Fruit fly (Drosophila melanogaster): ENCODE measurements around the gene para.

para gene

DNA sequence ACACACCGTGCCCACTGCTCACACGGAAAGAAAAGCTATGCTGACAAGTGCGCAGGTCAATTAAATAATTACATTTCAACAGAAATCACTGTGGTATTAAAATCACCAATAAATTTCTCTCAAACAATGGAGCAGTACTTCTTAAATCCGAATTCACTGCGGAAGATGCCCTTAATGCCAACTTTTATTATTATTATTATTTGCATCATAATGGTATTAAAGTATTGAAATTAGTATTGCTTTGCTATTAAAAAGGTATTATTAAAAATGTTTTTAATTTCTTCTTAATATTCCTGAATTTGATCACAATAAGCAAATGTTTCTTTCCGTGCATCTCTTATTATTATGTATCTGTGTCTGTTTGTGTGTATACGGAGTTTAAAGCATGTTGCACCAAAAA, 47.1 kb upstream of the para start (continued):
- no peak for TF ChIP-seq eyg (GFP tag; optimal IDR thresholded peaks at IDR 0.05)
- TF ChIP-seq zfh2 (GFP tag; optimal IDR thresholded peaks at IDR 0.05): no peak
- TF ChIP-seq dpn (GFP tag; optimal IDR thresholded peaks at IDR 0.05): peak in 1 of 2 experiments; percentile 11
- no peak for TF ChIP-seq Sin3A (optimal IDR thresholded peaks at IDR 0.05)
- TF ChIP-seq CG31388 (GFP tag; optimal IDR thresholded peaks at IDR 0.05): no peak
- no peak for TF ChIP-seq CG9876 (GFP tag; optimal IDR thresholded peaks at IDR 0.05)
- no peak for TF ChIP-seq Taf1 (GFP tag; IDR thresholded peaks at IDR 0.05)
- no peak for TF ChIP-seq CG18764 (GFP tag; optimal IDR thresholded peaks at IDR 0.05)
- no peak for TF ChIP-seq CG8359 (GFP tag; optimal IDR thresholded peaks at IDR 0.05; ENCODE audit: borderline replicate concordance)
- TF ChIP-seq Hand (GFP tag; optimal IDR thresholded peaks at IDR 0.05): peak; percentile 66
- no peak for TF ChIP-seq ap (GFP tag; IDR thresholded peaks at IDR 0.05)
- no peak for TF ChIP-seq HLH3B (GFP tag; IDR thresholded peaks at IDR 0.05)
- no peak for TF ChIP-seq MBD-R2 (GFP tag; IDR thresholded peaks at IDR 0.05)
- no peak for TF ChIP-seq CG31365 (tag; optimal IDR thresholded peaks at IDR 0.05)
- TF ChIP-seq sens-2 (GFP tag; IDR thresholded peaks at IDR 0.05): no peak
- TF ChIP-seq stc (GFP tag; IDR thresholded peaks at IDR 0.05): no peak
- no peak for TF ChIP-seq CG13894 (tag; optimal IDR thresholded peaks at IDR 0.05)
- TF ChIP-seq CG10267 (tag; optimal IDR thresholded peaks at IDR 0.05): peak; percentile 31
- no peak for TF ChIP-seq B-H2 (GFP tag; optimal IDR thresholded peaks at IDR 0.05)
- no peak for TF ChIP-seq Opbp (GFP tag; IDR thresholded peaks at IDR 0.05; ENCODE audit: partially characterized antibody)
- no peak for TF ChIP-seq vnd (GFP tag; IDR thresholded peaks at IDR 0.05; ENCODE audit: partially characterized antibody)
- TF ChIP-seq pros (GFP tag; optimal IDR thresholded peaks at IDR 0.05): no peak
- peak; percentile 76 for TF ChIP-seq CG2678 (tag; optimal IDR thresholded peaks at IDR 0.05)
- TF ChIP-seq lbe (GFP tag; optimal IDR thresholded peaks at IDR 0.05): no peak
- TF ChIP-seq Ada2b (GFP tag; IDR thresholded peaks at IDR 0.05): no peak
- TF ChIP-seq chif (GFP tag; optimal IDR thresholded peaks at IDR 0.05): no peak
- TF ChIP-seq Bteb2 (GFP tag; optimal IDR thresholded peaks at IDR 0.05): no peak
- no peak for TF ChIP-seq CG1603 (tag; optimal IDR thresholded peaks at IDR 0.05)
- TF ChIP-seq CG9932 (GFP tag; IDR thresholded peaks at IDR 0.05): no peak
- peak; percentile 34; the same call in 2 of the 3 replicates for TF ChIP-seq dysf (GFP tag; IDR thresholded peaks at IDR 0.05)
- no peak for TF ChIP-seq al (GFP tag; IDR thresholded peaks at IDR 0.05)
- peak; percentile 52 for TF ChIP-seq caup (GFP tag; optimal IDR thresholded peaks at IDR 0.05; ENCODE audit: severe bottlenecking)
- TF ChIP-seq CG17385 (GFP tag; optimal IDR thresholded peaks at IDR 0.05): peak; percentile 40
- no peak for TF ChIP-seq br (optimal IDR thresholded peaks at IDR 0.05)
- TF ChIP-seq grau (tag; optimal IDR thresholded peaks at IDR 0.05): peak; percentile 61
- TF ChIP-seq CG7839 (tag; optimal IDR thresholded peaks at IDR 0.05): peak; percentile 70
- TF ChIP-seq peb (GFP tag; IDR thresholded peaks at IDR 0.05): no peak
- no peak for TF ChIP-seq CG2129 (GFP tag; IDR thresholded peaks at IDR 0.05; ENCODE audit: partially characterized antibody)
- TF ChIP-seq repo (GFP tag; optimal IDR thresholded peaks at IDR 0.05): no peak
- no peak for TF ChIP-seq Deaf1 (tag; optimal IDR thresholded peaks at IDR 0.05)
- TF ChIP-seq E2f2 (GFP tag; IDR thresholded peaks at IDR 0.05): 0 out of 2 replicates have a peak, but pooled peaks have one; percentile 10
- no peak for TF ChIP-seq Doc3 (GFP tag; IDR thresholded peaks at IDR 0.05; ENCODE audit: partially characterized antibody)
- TF ChIP-seq CG6254 (GFP tag; optimal IDR thresholded peaks at IDR 0.05): no peak
- TF ChIP-seq Nf-YB (GFP tag; optimal IDR thresholded peaks at IDR 0.05): no peak
- no peak for TF ChIP-seq CG8765 (GFP tag; IDR thresholded peaks at IDR 0.05)
- TF ChIP-seq CG4404 (GFP tag; IDR thresholded peaks at IDR 0.05): no peak
- TF ChIP-seq Kr (GFP tag; optimal IDR thresholded peaks at IDR 0.05): no peak
- 0 out of 2 replicates have a peak, but pooled peaks have one; percentile 8 for TF ChIP-seq ssp (GFP tag; IDR thresholded peaks at IDR 0.05)
- TF ChIP-seq Lim3 (GFP tag; IDR thresholded peaks at IDR 0.05): no peak
- 0 out of 3 replicates have a peak, but pooled peaks have one; percentile 36 for TF ChIP-seq Dbx (GFP tag; IDR thresholded peaks at IDR 0.05)
- no peak for TF ChIP-seq CG17612 (GFP tag; IDR thresholded peaks at IDR 0.05)
- no peak for TF ChIP-seq CG7271 (tag; optimal IDR thresholded peaks at IDR 0.05)

Data from whole organism, embryonic.